Worm (Caenorhabditis elegans) whole organism, mixed stage, embryonic: Measurements from ENCODE around the gene smc-4.

Source experiments
- blmp-1 ChIP-seq: fragments of 150-350 bp; optimal IDR thresholded peaks from 2 replicates; lab custom pipeline; 2014; ENCODE audit warnings: missing biosample characterization, missing genetic modification characterization
- ceh-83 ChIP-seq: fragments of 200-800 bp; sonication (Bioruptor generic); optimal IDR thresholded peaks from 2 replicates; lab custom pipeline; 2018; ENCODE audit warnings: mild to moderate bottlenecking, missing genetic modification characterization, missing compliant biosample characterization
- ces-1 ChIP-seq: fragments of 150-350 bp; optimal IDR thresholded peaks from 2 replicates; lab custom pipeline; 2014; ENCODE audit warnings: missing biosample characterization, missing genetic modification reagents, missing genetic modification characterization
- lin-13 ChIP-seq: fragments of 150-350 bp; optimal IDR thresholded peaks from 2 replicates; lab custom pipeline; 2014; ENCODE audit warnings: missing biosample characterization, missing genetic modification characterization
- lin-32 ChIP-seq: fragments of 200-800 bp; sonication (Bioruptor generic); optimal IDR thresholded peaks from 2 replicates; lab custom pipeline; 2018; ENCODE audit warnings: mild to moderate bottlenecking, missing genetic modification characterization, missing compliant biosample characterization
- nhr-12 ChIP-seq: fragments of 150-350 bp; optimal IDR thresholded peaks from 2 replicates; lab custom pipeline; 2014; ENCODE audit warnings: missing biosample characterization, missing genetic modification characterization
- nhr-28 ChIP-seq: fragments of 150-350 bp; optimal IDR thresholded peaks from 2 replicates; lab custom pipeline; 2014; ENCODE audit warnings: missing biosample characterization, missing genetic modification characterization
- pha-4 ChIP-seq: fragments of 150-350 bp; optimal IDR thresholded peaks from 2 replicates; lab custom pipeline; 2018; ENCODE audit warnings: missing biosample characterization, missing genetic modification reagents, missing genetic modification characterization
- sem-2 ChIP-seq: fragments of 200-800 bp; sonication (Bioruptor generic); optimal IDR thresholded peaks from 2 replicates; lab custom pipeline; 2018; ENCODE audit warnings: mild to moderate bottlenecking, missing genetic modification characterization, missing compliant biosample characterization
- snpc-4 ChIP-seq: fragments of 150-350 bp; optimal IDR thresholded peaks from 2 replicates; lab custom pipeline; 2014; ENCODE audit warnings: missing biosample characterization, missing genetic modification characterization
- unc-39 ChIP-seq: fragments of 150-350 bp; optimal IDR thresholded peaks from 2 replicates; lab custom pipeline; 2014; ENCODE audit warnings: missing biosample characterization, missing genetic modification characterization
- unc-62 ChIP-seq: fragments of 150-350 bp; optimal IDR thresholded peaks from 2 replicates; lab custom pipeline; 2014; ENCODE audit warnings: missing biosample characterization, missing genetic modification reagents, missing genetic modification characterization

- TF ChIP-seq nhr-12 (tag; lab: Kevin White, UChicago) (no peak), blmp-1 (peak; percentile 23), nhr-28 (tag; lab: Kevin White, UChicago) (no peak), lin-13 (no peak), snpc-4 (tag; lab: Kevin White, UChicago) (no peak), sem-2 (GFP tag; lab: Kevin White, UChicago) (no peak), pha-4 (tag; lab: Kevin White, UChicago) (no peak), ceh-83 (no peak), unc-62 (GFP tag; lab: Kevin White, UChicago) (no peak), ces-1 (GFP tag; lab: Kevin White, UChicago) (no peak), unc-39 (tag; lab: Kevin White, UChicago) (no peak), lin-32 (GFP tag; lab: Kevin White, UChicago) (no peak)
These were observed 44.9 kb upstream of the smc-4 start, which contains the start of the genes mrps-34 and cisd-3.1 for ce11 chrIII:4542362-4542931.
